Worm (Caenorhabditis elegans): Measurements from ENCODE around the gene K10H10.12.

The K10H10.12 gene

ce11 chrII:14479583-14480245, 26.4 kb downstream of the K10H10.12 start, which contains the start of gene C13B4.1 (continued):
- TF ChIP-seq nhr-120 (GFP tag; IDR thresholded peaks at IDR 0.05) (no peak), Y53G8AR.9 (GFP tag; conservative IDR thresholded peaks at IDR 0.05) (no peak), snpc-1.3 (tag; optimal IDR thresholded peaks at IDR 0.05; ENCODE audit: insufficient read depth) (no peak), mel-28 (tag; optimal IDR thresholded peaks at IDR 0.05; ENCODE audit: borderline replicate concordance) (no peak), efl-1 (GFP tag; optimal IDR thresholded peaks at IDR 0.05) (peak; percentile 92), snpc-4 (GFP tag; optimal IDR thresholded peaks at IDR 0.05) (no peak), snpc-4 (tag; optimal IDR thresholded peaks at IDR 0.05) (peak in 1 of 4 experiments; percentile 16), F22D6.2 (tag; optimal IDR thresholded peaks at IDR 0.05) (no peak), ceh-100 (GFP tag; IDR thresholded peaks at IDR 0.05) (peak; percentile 98), gei-17 (GFP tag; optimal IDR thresholded peaks at IDR 0.05) (no peak), atf-7 (tag; optimal IDR thresholded peaks at IDR 0.05) (no peak)

DNA sequence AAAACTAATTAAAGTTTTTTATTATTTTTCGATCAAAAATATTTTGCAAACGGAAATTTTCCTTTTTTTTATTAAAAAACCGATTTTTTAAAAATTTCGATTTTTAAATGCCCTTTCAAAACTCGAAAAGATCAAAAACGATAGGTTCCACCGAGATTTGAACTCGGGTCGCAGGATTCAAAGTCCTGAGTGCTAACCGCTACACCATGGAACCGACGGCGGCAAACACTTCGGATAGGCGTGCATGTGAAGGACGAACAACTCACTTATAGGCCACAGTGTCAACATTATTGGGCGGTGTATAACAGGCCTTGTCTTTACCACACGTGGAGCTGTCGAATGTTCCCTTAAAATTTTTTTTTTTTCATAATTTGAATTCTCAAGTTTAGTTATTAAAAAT, 31.4 kb downstream of the K10H10.12 start:
- TF ChIP-seq hmg-1.2 (GFP tag; IDR thresholded peaks at IDR 0.05) = peak; percentile 39
- no peak for TF ChIP-seq madf-6 (GFP tag; IDR thresholded peaks at IDR 0.05)
- TF ChIP-seq lin-54 (GFP tag; optimal IDR thresholded peaks at IDR 0.05) = peak; percentile 18
- no peak for TF ChIP-seq F23B12.7 (tag; optimal IDR thresholded peaks at IDR 0.05; ENCODE audit: insufficient read depth)
- TF ChIP-seq rcor-1 (GFP tag; IDR thresholded peaks at IDR 0.05) = no peak
- peak; percentile 69 for TF ChIP-seq B0261.1 (tag; optimal IDR thresholded peaks at IDR 0.05)
- TF ChIP-seq snpc-4 (GFP tag; optimal IDR thresholded peaks at IDR 0.05) = no peak
- TF ChIP-seq snpc-4 (tag; optimal IDR thresholded peaks at IDR 0.05) = peak in 1 of 4 experiments; percentile 27
- TF ChIP-seq somi-1 (GFP tag; optimal IDR thresholded peaks at IDR 0.05) = no peak
- TF ChIP-seq egl-18 (GFP tag; IDR thresholded peaks at IDR 0.05) = no peak
- peak; percentile 44 for TF ChIP-seq mcd-1 (GFP tag; IDR thresholded peaks at IDR 0.05)
- TF ChIP-seq bed-1 (GFP tag; IDR thresholded peaks at IDR 0.05) = no peak
- TF ChIP-seq egrh-3 (GFP tag; IDR thresholded peaks at IDR 0.05) = no peak
- TF ChIP-seq rpc-1 (optimal IDR thresholded peaks at IDR 0.05) = peak; percentile 50
- peak; percentile 70 for TF ChIP-seq rpc-1 (tag; optimal IDR thresholded peaks at IDR 0.05)
- no peak for TF ChIP-seq lag-1 (GFP tag; IDR thresholded peaks at IDR 0.05)
- TF ChIP-seq Y53G8AR.9 (GFP tag; conservative IDR thresholded peaks at IDR 0.05) = no peak
- peak; percentile 86 for TF ChIP-seq tbp1 (GFP tag; optimal IDR thresholded peaks at IDR 0.05)
- no peak for TF ChIP-seq ets-4 (GFP tag; optimal IDR thresholded peaks at IDR 0.05)
- TF ChIP-seq attf-5 (GFP tag; optimal IDR thresholded peaks at IDR 0.05) = no peak
- no peak for TF ChIP-seq akir-1 (GFP tag; optimal IDR thresholded peaks at IDR 0.05)
- no peak for TF ChIP-seq gei-17 (GFP tag; optimal IDR thresholded peaks at IDR 0.05)
- TF ChIP-seq ekl-4 (GFP tag; IDR thresholded peaks at IDR 0.05) = no peak
- no peak for TF ChIP-seq cebp-2 (GFP tag; IDR thresholded peaks at IDR 0.05)
- no peak for TF ChIP-seq athp-1 (tag; optimal IDR thresholded peaks at IDR 0.05)
- TF ChIP-seq nfya-2 (GFP tag; IDR thresholded peaks at IDR 0.05) = no peak
- no peak for TF ChIP-seq let-607 (tag; optimal IDR thresholded peaks at IDR 0.05)
- no peak for TF ChIP-seq F49E8.2 (tag; optimal IDR thresholded peaks at IDR 0.05; ENCODE audit: insufficient read depth)

- no peak for TF ChIP-seq lag-1 (GFP tag; IDR thresholded peaks at IDR 0.05)
- peak; percentile 64 for TF ChIP-seq him-1 (tag; optimal IDR thresholded peaks at IDR 0.05)
Observed at ce11 chrII:14470020-14470419, 36.1 kb downstream of the K10H10.12 start.

All from whole organism, young adult.